Fruit fly (Drosophila melanogaster) whole organism: ENCODE data around the gene tim.

Experiments
- CG8478 ChIP-seq: fragments of >200 bp; optimal IDR thresholded peaks from 2 replicates; lab custom pipeline; 2018; ENCODE audit warnings: inconsistent platforms
- Dll ChIP-seq: fragments of >200 bp; optimal IDR thresholded peaks from 2 replicates; lab custom pipeline; 2017
- EcR ChIP-seq, 2 experiments: fragments of >200 bp; optimal IDR thresholded peaks; 2 replicates each; lab custom pipeline; 2017; ENCODE audit warnings: missing biosample characterization in 2 of 2, missing genetic modification characterization in 2 of 2, missing genetic modification reagents in 2 of 2
- pan ChIP-seq: fragments of >200 bp; optimal IDR thresholded peaks from 2 replicates; lab custom pipeline; 2017
- psq ChIP-seq: fragments of >200 bp; optimal IDR thresholded peaks from 2 replicates; lab custom pipeline; 2017
- usp ChIP-seq: fragments of >200 bp; optimal IDR thresholded peaks from 2 replicates; lab custom pipeline; 2017; ENCODE audit warnings: missing biosample characterization, missing genetic modification characterization, mixed read lengths

The tim gene

dm6 chr2L:3478034-3478880 is 29.7 kb downstream of the tim start, which contains the start of gene Thor:
TSS of gene Thor (plus strand) at chr2L:3478434.
- TF ChIP-seq usp (GFP tag; lab: Kevin White, UChicago), result no peak
- TF ChIP-seq Dll, result peak; percentile 75

dm6 chr2L:3477057-3477755 is 30.7 kb downstream of the tim start:
- no peak for TF ChIP-seq Dll
- TF ChIP-seq usp (GFP tag; lab: Kevin White, UChicago), result no peak
- no peak for TF ChIP-seq psq (lab: Kevin White, UChicago)
- TF ChIP-seq pan (lab: Kevin White, UChicago), result peak; percentile 85
- TF ChIP-seq EcR (GFP tag; optimal IDR thresholded peaks at IDR 0.05; lab: Kevin White, UChicago), result no peak
- no peak for TF ChIP-seq CG8478 (lab: Kevin White, UChicago)

- TF ChIP-seq Dll (no peak), usp (GFP tag; lab: Kevin White, UChicago) (no peak), pan (lab: Kevin White, UChicago) (no peak), CG8478 (lab: Kevin White, UChicago) (no peak), psq (lab: Kevin White, UChicago) (no peak), EcR (GFP tag; optimal IDR thresholded peaks at IDR 0.05; lab: Kevin White, UChicago) (no peak)
Observed at dm6 chr2L:3476399-3477056, 31.4 kb downstream of the tim start.

dm6 chr2L:3475948-3476347 is 32.0 kb downstream of the tim start:
- TF ChIP-seq usp (GFP tag; lab: Kevin White, UChicago) (no peak), pan (lab: Kevin White, UChicago) (no peak), EcR (GFP tag; optimal IDR thresholded peaks at IDR 0.05; lab: Kevin White, UChicago) (no peak), Dll (no peak), CG8478 (lab: Kevin White, UChicago) (no peak), psq (lab: Kevin White, UChicago) (no peak)

dm6 chr2L:3475168-3475567 is 32.8 kb downstream of the tim start:
- TF ChIP-seq Dll (no peak), pan (lab: Kevin White, UChicago) (no peak), psq (lab: Kevin White, UChicago) (no peak), EcR (GFP tag; optimal IDR thresholded peaks at IDR 0.05; lab: Kevin White, UChicago) (no peak), CG8478 (lab: Kevin White, UChicago) (no peak), usp (GFP tag; lab: Kevin White, UChicago) (no peak)

dm6 chr2L:3472242-3472641 is 35.7 kb downstream of the tim start, which contains the start of gene Pgant4:
TSS of gene Pgant4 (plus strand) at chr2L:3472603.
- TF ChIP-seq usp (GFP tag; lab: Kevin White, UChicago), result no peak
- TF ChIP-seq EcR (GFP tag; optimal IDR thresholded peaks at IDR 0.05; lab: Kevin White, UChicago), result no peak
- no peak for TF ChIP-seq Dll
- TF ChIP-seq pan (lab: Kevin White, UChicago), result no peak
- TF ChIP-seq psq (lab: Kevin White, UChicago), result no peak
- TF ChIP-seq CG8478 (lab: Kevin White, UChicago), result no peak

dm6 chr2L:3469869-3470268 is 38.0 kb downstream of the tim start, which contains the start of the genes Pif1 and CG31776:
TSS of gene Pif1 (minus strand) at chr2L:3470004.
TSS of gene CG31776 (plus strand) at chr2L:3470182.
- TF ChIP-seq CG8478 (lab: Kevin White, UChicago) (no peak), pan (lab: Kevin White, UChicago) (no peak), psq (lab: Kevin White, UChicago) (no peak), Dll (no peak), usp (GFP tag; lab: Kevin White, UChicago) (no peak), EcR (GFP tag; optimal IDR thresholded peaks at IDR 0.05; lab: Kevin White, UChicago) (no peak)

- no peak for TF ChIP-seq usp (GFP tag; lab: Kevin White, UChicago)
- no peak for TF ChIP-seq psq (lab: Kevin White, UChicago)
Observed at dm6 chr2L:3466846-3467245, 41.1 kb downstream of the tim start.

dm6 chr2L:3465918-3466727 is 41.8 kb downstream of the tim start, which contains the start of the genes msl-2 and ND-PDSW:
TSS of gene msl-2 (minus strand) at chr2L:3466112.
TSS of gene ND-PDSW (plus strand) at chr2L:3466157.
- TF ChIP-seq EcR (GFP tag; optimal IDR thresholded peaks at IDR 0.05; lab: Kevin White, UChicago), result no peak
- no peak for TF ChIP-seq pan (lab: Kevin White, UChicago)
- no peak for TF ChIP-seq psq (lab: Kevin White, UChicago)
- TF ChIP-seq CG8478 (lab: Kevin White, UChicago), result no peak
- TF ChIP-seq Dll, result no peak
- no peak for TF ChIP-seq usp (GFP tag; lab: Kevin White, UChicago)

- no peak for TF ChIP-seq usp (GFP tag; lab: Kevin White, UChicago)
- no peak for TF ChIP-seq pan (lab: Kevin White, UChicago)
- no peak for TF ChIP-seq Dll
- TF ChIP-seq CG8478 (lab: Kevin White, UChicago), result no peak
- no peak for TF ChIP-seq psq (lab: Kevin White, UChicago)
- TF ChIP-seq EcR (GFP tag; optimal IDR thresholded peaks at IDR 0.05; lab: Kevin White, UChicago), result no peak
Observed at dm6 chr2L:3465426-3465825, 42.5 kb downstream of the tim start.
